Fruit fly (Drosophila melanogaster) whole organism, embryonic: ENCODE data around the gene dlp.

ENCODE experiments used
- ATbp ChIP-seq: fragments of 200-800 bp; sonication (Bioruptor generic); optimal IDR thresholded peaks from 2 replicates; lab custom pipeline; 2017; ENCODE audit warnings: missing biosample characterization, mild to moderate bottlenecking, missing genetic modification characterization, missing genetic modification reagents
- B-H1 ChIP-seq: fragments of 200-800 bp; sonication (Bioruptor generic); IDR thresholded peaks from 3 replicates; pipeline ENCODE4 v1.3.6; 2022; ENCODE audit warnings: missing biosample characterization, missing genetic modification characterization
- C15 ChIP-seq: fragments of 200-800 bp; sonication (Bioruptor generic); IDR thresholded peaks from 3 replicates; pipeline ENCODE4 v1.3.6; 2022; ENCODE audit warnings: missing biosample characterization, missing genetic modification characterization
- CG10147 ChIP-seq: fragments of 200-800 bp; sonication (Bioruptor generic); optimal IDR thresholded peaks from 2 replicates; lab custom pipeline; 2019; ENCODE audit warnings: missing biosample characterization, mild to moderate bottlenecking, missing genetic modification characterization, moderate library complexity
- CG10565 ChIP-seq: fragments of 200-800 bp; sonication (Bioruptor generic); optimal IDR thresholded peaks from 3 replicates; lab custom pipeline; 2016; ENCODE audit warnings: missing biosample characterization, mild to moderate bottlenecking, missing genetic modification characterization
- CG11504 ChIP-seq: fragments of 200-800 bp; sonication (Bioruptor generic); optimal IDR thresholded peaks from 3 replicates; lab custom pipeline; 2019; ENCODE audit warnings: missing biosample characterization, mild to moderate bottlenecking, missing genetic modification characterization, moderate library complexity
- CG1233 ChIP-seq: fragments of 200-800 bp; sonication (Bioruptor generic); optimal IDR thresholded peaks from 4 replicates; lab custom pipeline; 2018; ENCODE audit warnings: missing biosample characterization, mild to moderate bottlenecking, missing genetic modification characterization
- CG12659 ChIP-seq: fragments of 200-800 bp; sonication (Bioruptor generic); optimal IDR thresholded peaks from 3 replicates; lab custom pipeline; 2017; ENCODE audit warnings: mild to moderate bottlenecking, missing biosample characterization, missing genetic modification reagents, missing genetic modification characterization
- CG12744 ChIP-seq: fragments of 200-800 bp; sonication (Bioruptor generic); optimal IDR thresholded peaks from 2 replicates; lab custom pipeline; 2016; ENCODE audit warnings: missing biosample characterization, missing genetic modification characterization
- CG14050 ChIP-seq: fragments of 200-800 bp; sonication (Bioruptor generic); IDR thresholded peaks from 3 replicates; pipeline ENCODE4 v1.3.6; 2022; ENCODE audit warnings: missing biosample characterization, missing genetic modification characterization
- CG16779 ChIP-seq: fragments of 200-800 bp; sonication (Bioruptor generic); IDR thresholded peaks from 2 replicates; pipeline ENCODE4 v1.3.6; 2022; ENCODE audit warnings: missing biosample characterization, missing genetic modification characterization
- CG18599 ChIP-seq: fragments of 200-800 bp; sonication (Bioruptor generic); optimal IDR thresholded peaks from 3 replicates; lab custom pipeline; 2017; ENCODE audit warnings: missing biosample characterization, missing genetic modification characterization, mild to moderate bottlenecking, moderate library complexity, missing genetic modification reagents
- CG2712 ChIP-seq: fragments of 200-800 bp; optimal IDR thresholded peaks from 3 replicates; lab custom pipeline; 2019; ENCODE audit warnings: missing biosample characterization, mild to moderate bottlenecking, missing genetic modification characterization, moderate library complexity
- CG30403 ChIP-seq: fragments of 200-800 bp; sonication (Bioruptor generic); optimal IDR thresholded peaks from 3 replicates; lab custom pipeline; 2016; ENCODE audit warnings: missing biosample characterization, missing genetic modification characterization
- CG33557 ChIP-seq: fragments of 200-800 bp; sonication (Bioruptor generic); optimal IDR thresholded peaks from 2 replicates; lab custom pipeline; 2019; ENCODE audit warnings: missing biosample characterization, mild to moderate bottlenecking, missing genetic modification characterization, moderate library complexity
- CG34224 ChIP-seq: fragments of 200-800 bp; sonication (Bioruptor generic); IDR thresholded peaks from 3 replicates; pipeline ENCODE4 v1.3.6; 2022; ENCODE audit warnings: missing biosample characterization, missing genetic modification characterization; ENCODE audit not compliant: partially characterized antibody
- CG3995 ChIP-seq: fragments of 200-800 bp; sonication (Bioruptor generic); optimal IDR thresholded peaks from 3 replicates; lab custom pipeline; 2016; ENCODE audit warnings: missing biosample characterization, missing genetic modification characterization
- CG4282 ChIP-seq: fragments of 200-800 bp; sonication (Bioruptor generic); optimal IDR thresholded peaks from 2 replicates; lab custom pipeline; 2016; ENCODE audit warnings: missing biosample characterization, missing genetic modification characterization
- CG4820 ChIP-seq: fragments of 200-800 bp; sonication (Bioruptor generic); optimal IDR thresholded peaks from 3 replicates; lab custom pipeline; 2016; ENCODE audit warnings: missing biosample characterization, missing genetic modification characterization
- CG7357 ChIP-seq: fragments of 200-800 bp; sonication (Bioruptor generic); IDR thresholded peaks from 3 replicates; pipeline ENCODE4 v1.3.6; 2022; ENCODE audit warnings: missing biosample characterization, missing genetic modification characterization
- CG7786 ChIP-seq: fragments of 200-800 bp; sonication (Bioruptor generic); optimal IDR thresholded peaks from 2 replicates; lab custom pipeline; 2016; ENCODE audit warnings: missing biosample characterization, missing genetic modification characterization
- CG8359 ChIP-seq: fragments of 200-800 bp; sonication (Bioruptor generic); optimal IDR thresholded peaks from 2 replicates; lab custom pipeline; 2017; ENCODE audit warnings: missing biosample characterization, mild to moderate bottlenecking, missing genetic modification characterization, borderline replicate concordance
- CG8478 ChIP-seq: fragments of >200 bp; optimal IDR thresholded peaks from 2 replicates; lab custom pipeline; 2018
- CG8944 ChIP-seq: fragments of 200-800 bp; sonication (Bioruptor generic); optimal IDR thresholded peaks from 3 replicates; lab custom pipeline; 2016; ENCODE audit warnings: missing biosample characterization, missing genetic modification characterization
- CG9797 ChIP-seq: fragments of 200-800 bp; sonication (Bioruptor generic); optimal IDR thresholded peaks from 3 replicates; lab custom pipeline; 2018; ENCODE audit warnings: missing biosample characterization, mild to moderate bottlenecking, missing genetic modification characterization
- CoRest ChIP-seq: fragments of 200-800 bp; sonication (Bioruptor generic); optimal IDR thresholded peaks from 3 replicates; lab custom pipeline; 2018; ENCODE audit warnings: missing biosample characterization, mild to moderate bottlenecking, missing genetic modification characterization, moderate library complexity
- CrebB ChIP-seq: fragments of 200-800 bp; sonication (Bioruptor generic); optimal IDR thresholded peaks from 3 replicates; lab custom pipeline; 2018; ENCODE audit warnings: missing biosample characterization, mild to moderate bottlenecking, missing genetic modification characterization
- D19A ChIP-seq: fragments of 200-800 bp; optimal IDR thresholded peaks from 3 replicates; lab custom pipeline; 2019; ENCODE audit warnings: missing biosample characterization, mild to moderate bottlenecking, missing genetic modification characterization, moderate library complexity
- Dip2 ChIP-seq: fragments of 200-800 bp; sonication (Bioruptor generic); IDR thresholded peaks from 2 replicates; pipeline ENCODE4 v1.3.6; 2022; ENCODE audit warnings: missing biosample characterization, missing genetic modification characterization
- E2f1 ChIP-seq: fragments of 200-800 bp; sonication (Bioruptor generic); IDR thresholded peaks from 2 replicates; pipeline ENCODE4 v1.3.6; 2022; ENCODE audit warnings: missing biosample characterization, missing genetic modification characterization
- Hey ChIP-seq: fragments of 200-800 bp; sonication (Bioruptor generic); optimal IDR thresholded peaks from 3 replicates; lab custom pipeline; 2018; ENCODE audit warnings: missing biosample characterization, mild to moderate bottlenecking, missing genetic modification characterization
- HmgZ ChIP-seq: fragments of 200-800 bp; sonication (Bioruptor generic); optimal IDR thresholded peaks from 2 replicates; lab custom pipeline; 2018; ENCODE audit warnings: missing biosample characterization, mild to moderate bottlenecking, missing genetic modification characterization
- Nf-YA ChIP-seq: fragments of 200-800 bp; sonication (Bioruptor generic); IDR thresholded peaks from 2 replicates; pipeline ENCODE4 v1.3.6; 2022; ENCODE audit warnings: missing biosample characterization, missing genetic modification characterization
- Ptx1 ChIP-seq: fragments of 200-800 bp; sonication (Bioruptor generic); IDR thresholded peaks from 2 replicates; pipeline ENCODE4 v1.3.6; 2022; ENCODE audit warnings: missing biosample characterization, missing genetic modification characterization
- abd-A ChIP-seq: fragments of 200-800 bp; sonication (Bioruptor generic); optimal IDR thresholded peaks from 3 replicates; lab custom pipeline; 2019; ENCODE audit warnings: missing biosample characterization, mild to moderate bottlenecking, missing genetic modification characterization, moderate library complexity
- ara ChIP-seq: fragments of 200-800 bp; sonication (Bioruptor generic); IDR thresholded peaks from 2 replicates; pipeline ENCODE4 v1.3.6; 2022; ENCODE audit warnings: missing biosample characterization, missing genetic modification characterization
- cad ChIP-seq: fragments of >200 bp; optimal IDR thresholded peaks from 2 replicates; lab custom pipeline; 2017; ENCODE audit warnings: missing biosample characterization, missing genetic modification characterization
- cato ChIP-seq: fragments of 200-800 bp; sonication (Bioruptor generic); optimal IDR thresholded peaks from 2 replicates; lab custom pipeline; 2016; ENCODE audit warnings: missing biosample characterization, missing genetic modification characterization, borderline replicate concordance
- dmrt11E ChIP-seq: fragments of 200-800 bp; sonication (Bioruptor generic); optimal IDR thresholded peaks from 3 replicates; lab custom pipeline; 2018; ENCODE audit warnings: missing biosample characterization, mild to moderate bottlenecking, missing genetic modification characterization, moderate library complexity
- jing ChIP-seq: fragments of 200-800 bp; sonication (Bioruptor generic); optimal IDR thresholded peaks from 2 replicates; lab custom pipeline; 2018; ENCODE audit warnings: missing biosample characterization, mild to moderate bottlenecking, missing genetic modification characterization
- kay ChIP-seq: fragments of 200-800 bp; sonication (Bioruptor generic); optimal IDR thresholded peaks from 2 replicates; lab custom pipeline; 2016; ENCODE audit warnings: missing biosample characterization, missing genetic modification characterization
- maf-S ChIP-seq: fragments of 200-800 bp; sonication (Bioruptor generic); optimal IDR thresholded peaks from 2 replicates; lab custom pipeline; 2016; ENCODE audit warnings: missing biosample characterization, missing genetic modification characterization
- odd ChIP-seq: fragments of 200-800 bp; sonication (Bioruptor generic); optimal IDR thresholded peaks from 2 replicates; lab custom pipeline; 2017; ENCODE audit warnings: missing biosample characterization, mild to moderate bottlenecking, missing genetic modification characterization
- pan ChIP-seq, 4 experiments: fragments of >200 bp in 3 of 4; fragments of 200-800 bp in 1 of 4; sonication (Bioruptor generic) in 1 of 4; optimal IDR thresholded peaks in 3 of 4; IDR thresholded peaks in 1 of 4; 2 replicates each; pipeline versions ENCODE4 v1.3.6 to Lab custom; 2017 to 2022; ENCODE audit warnings: missing biosample characterization in 2 of 4, missing genetic modification characterization in 2 of 4, mixed read lengths in 1 of 4
- rib ChIP-seq: fragments of 200-800 bp; sonication (Bioruptor generic); IDR thresholded peaks from 2 replicates; pipeline ENCODE4 v1.3.6; 2022; ENCODE audit warnings: missing biosample characterization, missing genetic modification characterization
- salm ChIP-seq: fragments of 200-800 bp; sonication (Bioruptor generic); optimal IDR thresholded peaks from 2 replicates; lab custom pipeline; 2018; ENCODE audit warnings: missing biosample characterization, mild to moderate bottlenecking, missing genetic modification characterization
- sima ChIP-seq: fragments of 200-800 bp; sonication (Bioruptor generic); optimal IDR thresholded peaks from 2 replicates; lab custom pipeline; 2016; ENCODE audit warnings: missing biosample characterization, missing genetic modification characterization
- so ChIP-seq: fragments of 200-800 bp; sonication (Bioruptor generic); IDR thresholded peaks from 3 replicates; pipeline ENCODE4 v1.3.6; 2022; ENCODE audit warnings: missing biosample characterization, missing genetic modification characterization
- wek ChIP-seq: fragments of 200-800 bp; sonication (Bioruptor generic); optimal IDR thresholded peaks from 3 replicates; lab custom pipeline; 2018; ENCODE audit warnings: missing biosample characterization, mild to moderate bottlenecking, missing genetic modification characterization, moderate library complexity

The dlp gene

dm6 chr3L:14672387-14673110 lies 40.1 kb downstream of the dlp start, which contains the start of the genes CG43121 and ome (continued):
- TF ChIP-seq CG10147 (no peak), pan (optimal IDR thresholded peaks at IDR 0.05; lab: Kevin White, UChicago) (no peak), pan (GFP tag; optimal IDR thresholded peaks at IDR 0.05 in 1 of 2, IDR thresholded peaks at IDR 0.05 in 1 of 2) (no peak), CG2712 (no peak), CG12659 (GFP tag; lab: Kevin White, UChicago) (peak; percentile 11), sima (GFP tag; lab: Kevin White, UChicago) (no peak), CG10565 (GFP tag; lab: Kevin White, UChicago) (no peak), Nf-YA (GFP tag; lab: Robert Waterston, UW) (no peak), cato (GFP tag; lab: Kevin White, UChicago) (no peak), CG7786 (GFP tag; lab: Kevin White, UChicago) (no peak), HmgZ (tag; lab: Kevin White, UChicago) (no peak), CG14050 (no peak), CG3995 (GFP tag; lab: Kevin White, UChicago) (no peak), kay (GFP tag; lab: Kevin White, UChicago) (no peak), C15 (GFP tag; lab: Robert Waterston, UW) (no peak), CrebB (tag; lab: Kevin White, UChicago) (peak; percentile 23), B-H1 (GFP tag; lab: Robert Waterston, UW) (no peak), CG8478 (lab: Kevin White, UChicago) (no peak), D19A (tag; lab: Kevin White, UChicago) (no peak), CG1233 (no peak), CG18599 (GFP tag; lab: Kevin White, UChicago) (peak; percentile 40), salm (no peak), CoRest (tag; lab: Kevin White, UChicago) (no peak), maf-S (no peak), Dip2 (GFP tag; lab: Robert Waterston, UW) (no peak), CG12744 (no peak), CG33557 (no peak), CG9797 (GFP tag; lab: Kevin White, UChicago) (no peak), CG8359 (no peak), CG16779 (GFP tag; lab: Robert Waterston, UW) (0 out of 2 replicates have a peak, but pooled peaks have one; percentile 51), Hey (tag; lab: Kevin White, UChicago) (no peak), abd-A (tag; lab: Kevin White, UChicago) (no peak), wek (peak; percentile 14), Ptx1 (GFP tag; lab: Robert Waterston, UW) (no peak), cad (no peak), ara (GFP tag; lab: Robert Waterston, UW) (0 out of 2 replicates have a peak, but pooled peaks have one; percentile 27), dmrt11E (tag; lab: Kevin White, UChicago) (no peak), CG11504 (tag; lab: Kevin White, UChicago) (no peak), E2f1 (GFP tag; lab: Robert Waterston, UW) (peak; percentile 12; the same call in 1 of the 2 replicates), jing (no peak), CG30403 (GFP tag; lab: Kevin White, UChicago) (peak; percentile 26), ATbp (peak; percentile 17), CG7357 (no peak), rib (GFP tag; lab: Robert Waterston, UW) (peak; percentile 58; the same call in 1 of the 2 replicates), odd (no peak), so (GFP tag; lab: Robert Waterston, UW) (peak; percentile 51; the same call in 1 of the 3 replicates), CG34224 (GFP tag; lab: Robert Waterston, UW) (no peak), CG4820 (GFP tag; lab: Kevin White, UChicago) (no peak), CG4282 (GFP tag; lab: Kevin White, UChicago) (no peak), CG8944 (GFP tag; lab: Kevin White, UChicago) (no peak)
